Worm (Caenorhabditis elegans): ENCODE measurements around the gene C07D8.6.

The C07D8.6 gene

DNA sequence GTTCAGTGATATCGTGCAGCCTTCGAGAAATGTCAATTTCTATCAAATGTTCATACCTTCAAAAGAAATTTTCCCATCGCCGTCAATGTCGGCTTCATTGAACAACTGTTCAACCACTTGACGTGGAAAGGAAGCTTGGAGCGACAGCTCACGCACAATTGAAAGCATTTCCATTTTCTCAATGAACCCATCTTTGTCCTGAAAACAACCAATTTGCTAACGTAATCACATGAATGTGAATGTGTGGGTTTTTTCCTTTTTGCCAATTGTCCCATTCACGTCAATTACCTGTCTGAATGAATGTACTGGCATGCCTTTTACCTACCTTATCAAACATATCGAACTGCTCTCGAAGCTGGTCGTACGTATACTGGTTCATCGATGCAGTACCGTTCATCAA, 45.0 kb upstream of the C07D8.6 start (continued):
- TF ChIP-seq attf-5 (GFP tag; optimal IDR thresholded peaks at IDR 0.05) (no peak), atf-7 (tag; optimal IDR thresholded peaks at IDR 0.05) (peak; percentile 44), pbrm-1 (GFP tag; IDR thresholded peaks at IDR 0.05) (0 out of 2 replicates have a peak, but pooled peaks have one; percentile 36), B0336.3 (GFP tag; IDR thresholded peaks at IDR 0.05) (peak; percentile 53; the same call in 1 of the 2 replicates), madf-3 (GFP tag; IDR thresholded peaks at IDR 0.05) (no peak), aptf-3 (GFP tag; IDR thresholded peaks at IDR 0.05) (no peak), K11D2.4 (GFP tag; IDR thresholded peaks at IDR 0.05) (no peak), bed-1 (GFP tag; IDR thresholded peaks at IDR 0.05) (no peak), nhr-120 (GFP tag; IDR thresholded peaks at IDR 0.05) (no peak), gei-17 (GFP tag; optimal IDR thresholded peaks at IDR 0.05) (no peak), let-607 (tag; optimal IDR thresholded peaks at IDR 0.05) (peak; percentile 78 to 91), hlh-26 (GFP tag; conservative IDR thresholded peaks at IDR 0.05) (no peak), xnd-1 (tag; optimal IDR thresholded peaks at IDR 0.05) (no peak), sdz-38 (tag; optimal IDR thresholded peaks at IDR 0.05) (no peak), ztf-22 (GFP tag; optimal IDR thresholded peaks at IDR 0.05) (peak; percentile 53), egl-18 (GFP tag; IDR thresholded peaks at IDR 0.05) (no peak), C17E4.6 (GFP tag; IDR thresholded peaks at IDR 0.05) (no peak), Y67H2A.10 (GFP tag; conservative IDR thresholded peaks at IDR 0.05) (no peak), F10E7.11 (tag; optimal IDR thresholded peaks at IDR 0.05) (no peak), athp-1 (tag; optimal IDR thresholded peaks at IDR 0.05) (no peak), aptf-2 (GFP tag; conservative IDR thresholded peaks at IDR 0.05) (no peak), ztf-28 (GFP tag; IDR thresholded peaks at IDR 0.05) (no peak), ztf-26 (tag; optimal IDR thresholded peaks at IDR 0.05) (no peak), lsy-27 (tag; optimal IDR thresholded peaks at IDR 0.05; ENCODE audit: borderline replicate concordance, insufficient read depth) (no peak), egrh-3 (GFP tag; IDR thresholded peaks at IDR 0.05) (no peak), unc-130 (GFP tag; optimal IDR thresholded peaks at IDR 0.05) (no peak), C06A6.2 (GFP tag; conservative IDR thresholded peaks at IDR 0.05) (no peak), F33H1.4 (GFP tag; IDR thresholded peaks at IDR 0.05) (no peak), attf-3 (GFP tag; conservative IDR thresholded peaks at IDR 0.05) (no peak), tbp1 (GFP tag; optimal IDR thresholded peaks at IDR 0.05) (no peak)

ce11 chrX:7298652-7299051, 42.7 kb upstream of the C07D8.6 start, which contains the start of gene K03A1.4:
TSS of gene K03A1.4 (minus strand) at chrX:7298752.
- TF ChIP-seq lir-1 (GFP tag; conservative IDR thresholded peaks at IDR 0.05), result no peak
- no peak for TF ChIP-seq sea-2 (GFP tag; IDR thresholded peaks at IDR 0.05)
- no peak for TF ChIP-seq nhr-120 (GFP tag; IDR thresholded peaks at IDR 0.05)
- no peak for TF ChIP-seq aptf-2 (GFP tag; conservative IDR thresholded peaks at IDR 0.05)
- TF ChIP-seq B0336.3 (GFP tag; IDR thresholded peaks at IDR 0.05), result no peak
- no peak for TF ChIP-seq hsf-1 (GFP tag; IDR thresholded peaks at IDR 0.05)
- TF ChIP-seq cebp-1 (GFP tag; IDR thresholded peaks at IDR 0.05), result no peak
- TF ChIP-seq cebp-1 (tag; optimal IDR thresholded peaks at IDR 0.05), result no peak
- no peak for TF ChIP-seq ztf-18 (tag; optimal IDR thresholded peaks at IDR 0.05)
- TF ChIP-seq nfyb-1 (GFP tag; IDR thresholded peaks at IDR 0.05), result no peak
- no peak for TF ChIP-seq unc-62 (GFP tag; optimal IDR thresholded peaks at IDR 0.05)
- TF ChIP-seq ama-1 (optimal IDR thresholded peaks at IDR 0.05), result no peak
- TF ChIP-seq ama-1 (GFP tag; optimal IDR thresholded peaks at IDR 0.05), result no peak
- no peak for TF ChIP-seq ztf-6 (GFP tag; IDR thresholded peaks at IDR 0.05)
- no peak for TF ChIP-seq ztf-26 (tag; optimal IDR thresholded peaks at IDR 0.05)
